Worm (Caenorhabditis elegans) whole organism, L4 larva: ENCODE results near the gene F42C5.6.

Source experiments
- F44E2.7 ChIP-seq: fragments of 200-800 bp; sonication (Bioruptor generic); IDR thresholded peaks from 2 replicates; pipeline ENCODE4 v2.1.2; 2022; ENCODE audit warnings: missing genetic modification characterization, missing compliant biosample characterization
- T26A8.4 ChIP-seq: fragments of 200-800 bp; sonication (Bioruptor generic); IDR thresholded peaks from 2 replicates; pipeline ENCODE4 v1.3.6; 2022; ENCODE audit warnings: missing genetic modification characterization, missing compliant biosample characterization
- Y5F2A.4 ChIP-seq: fragments of 200-800 bp; sonication (Bioruptor generic); optimal IDR thresholded peaks from 2 replicates; lab custom pipeline; 2018; ENCODE audit warnings: mild to moderate bottlenecking, missing genetic modification characterization, missing compliant biosample characterization
- ZK546.5 ChIP-seq, 2 experiments: sonication (generic microtip); optimal IDR thresholded peaks; 2 replicates each; lab custom pipeline; 2017; ENCODE audit warnings: missing biosample characterization in 2 of 2, missing genetic modification characterization in 2 of 2
- aly-2 ChIP-seq: sonication (generic microtip); optimal IDR thresholded peaks from 2 replicates; lab custom pipeline; 2018; ENCODE audit warnings: missing biosample characterization, missing genetic modification characterization
- ceh-20 ChIP-seq: fragments of 200-800 bp; sonication (Bioruptor generic); IDR thresholded peaks from 2 replicates; pipeline ENCODE4 v1.3.6; 2022; ENCODE audit warnings: missing genetic modification reagents, missing genetic modification characterization, missing compliant biosample characterization
- ceh-28 ChIP-seq: fragments of 150-350 bp; optimal IDR thresholded peaks from 2 replicates; lab custom pipeline; 2014; ENCODE audit warnings: missing biosample characterization, missing genetic modification reagents, missing genetic modification characterization
- ceh-82 ChIP-seq: sonication (generic microtip); optimal IDR thresholded peaks from 2 replicates; lab custom pipeline; 2017; ENCODE audit warnings: missing biosample characterization, missing genetic modification characterization
- cey-2 ChIP-seq: sonication (generic microtip); optimal IDR thresholded peaks from 3 replicates; lab custom pipeline; 2017; ENCODE audit warnings: missing genetic modification characterization, mild to moderate bottlenecking, missing compliant biosample characterization, antibody characterized with exemption, borderline replicate concordance; ENCODE audit not compliant: insufficient read depth
- daf-12 ChIP-seq: fragments of 150-350 bp; optimal IDR thresholded peaks from 2 replicates; lab custom pipeline; 2014; ENCODE audit warnings: missing biosample characterization, missing genetic modification reagents, missing genetic modification characterization
- daf-16 ChIP-seq, 3 experiments: sonication (generic microtip); optimal IDR thresholded peaks; 2 replicates each; lab custom pipeline; 2016 to 2017; ENCODE audit warnings: missing genetic modification characterization in 3 of 3, missing genetic modification reagents in 3 of 3, mild to moderate bottlenecking in 2 of 3, missing compliant biosample characterization in 2 of 3, missing biosample characterization in 1 of 3, moderate library complexity in 1 of 3
- daf-19 ChIP-seq: fragments of 200-800 bp; sonication (Bioruptor generic); conservative IDR thresholded peaks from 2 replicates; pipeline ENCODE4 v1.3.6; 2022; ENCODE audit warnings: missing genetic modification characterization, missing compliant biosample characterization
- dmd-8 ChIP-seq: fragments of 200-800 bp; sonication (Bioruptor generic); IDR thresholded peaks from 2 replicates; pipeline ENCODE4 v1.3.6; 2022; ENCODE audit warnings: missing genetic modification characterization, missing compliant biosample characterization
- dpl-1 ChIP-seq: fragments of 150-350 bp; optimal IDR thresholded peaks from 2 replicates; lab custom pipeline; 2014; ENCODE audit warnings: missing biosample characterization, missing genetic modification reagents, missing genetic modification characterization
- dve-1 ChIP-seq: sonication (generic microtip); optimal IDR thresholded peaks from 2 replicates; lab custom pipeline; 2017; ENCODE audit warnings: antibody characterized with exemption, mild to moderate bottlenecking, missing genetic modification characterization, missing compliant biosample characterization; ENCODE audit not compliant: insufficient read depth
- fkh-10 ChIP-seq: fragments of 150-350 bp; optimal IDR thresholded peaks from 2 replicates; lab custom pipeline; 2014; ENCODE audit warnings: missing biosample characterization, missing genetic modification reagents, missing genetic modification characterization
- jun-1 ChIP-seq: fragments of 150-350 bp; optimal IDR thresholded peaks from 2 replicates; lab custom pipeline; 2014; ENCODE audit warnings: missing biosample characterization, missing genetic modification reagents, missing genetic modification characterization
- lin-1 ChIP-seq: fragments of 200-800 bp; sonication (Bioruptor generic); IDR thresholded peaks from 2 replicates; pipeline ENCODE4 v1.3.6; 2022; ENCODE audit warnings: missing genetic modification reagents, missing genetic modification characterization, missing compliant biosample characterization
- lin-38 ChIP-seq: fragments of 200-800 bp; sonication (Bioruptor generic); IDR thresholded peaks from 2 replicates; pipeline ENCODE4 v1.3.6; 2022; ENCODE audit warnings: missing genetic modification reagents, missing genetic modification characterization, missing compliant biosample characterization
- lsy-2 ChIP-seq, 2 experiments: fragments of 150-350 bp in 1 of 2; sonication (generic microtip) in 1 of 2; optimal IDR thresholded peaks; 2 replicates each; lab custom pipeline; 2014 to 2017; ENCODE audit warnings: missing biosample characterization in 2 of 2, missing genetic modification characterization in 2 of 2
- mdl-1 ChIP-seq, 2 experiments: fragments of 150-350 bp in 1 of 2; sonication (generic microtip) in 1 of 2; optimal IDR thresholded peaks; 2 replicates each; lab custom pipeline; 2014 to 2017; ENCODE audit warnings: missing biosample characterization in 2 of 2, missing genetic modification characterization in 2 of 2
- mdt-29 ChIP-seq: fragments of 200-800 bp; sonication (Bioruptor generic); IDR thresholded peaks from 2 replicates; pipeline ENCODE4 v1.3.6; 2022; ENCODE audit warnings: missing genetic modification reagents, missing genetic modification characterization, missing compliant biosample characterization
- mes-2 ChIP-seq: sonication (generic microtip); optimal IDR thresholded peaks from 2 replicates; lab custom pipeline; 2016; ENCODE audit warnings: missing genotype, mild to moderate bottlenecking, missing genetic modification characterization, missing compliant biosample characterization; ENCODE audit not compliant: poor library complexity, severe bottlenecking
- mxl-2 ChIP-seq: fragments of 200-800 bp; sonication (Bioruptor generic); conservative IDR thresholded peaks from 2 replicates; pipeline ENCODE4 v1.3.6; 2022; ENCODE audit warnings: missing genetic modification reagents, missing genetic modification characterization, missing compliant biosample characterization
- mxl-3 ChIP-seq: fragments of 200-800 bp; sonication (Bioruptor generic); optimal IDR thresholded peaks from 2 replicates; lab custom pipeline; 2018; ENCODE audit warnings: mild to moderate bottlenecking, missing genetic modification characterization, missing compliant biosample characterization
- nhr-10 ChIP-seq: fragments of 150-350 bp; optimal IDR thresholded peaks from 2 replicates; lab custom pipeline; 2014; ENCODE audit warnings: missing biosample characterization, missing genetic modification characterization
- nhr-102 ChIP-seq: sonication (generic microtip); optimal IDR thresholded peaks from 2 replicates; lab custom pipeline; 2016; ENCODE audit warnings: mild to moderate bottlenecking, missing genetic modification characterization, moderate library complexity, missing compliant biosample characterization
- nhr-11 ChIP-seq: fragments of 150-350 bp; optimal IDR thresholded peaks from 2 replicates; lab custom pipeline; 2014; ENCODE audit warnings: missing biosample characterization, missing genetic modification characterization
- nhr-111 ChIP-seq: fragments of 200-800 bp; sonication (Bioruptor generic); optimal IDR thresholded peaks from 2 replicates; lab custom pipeline; 2018; ENCODE audit warnings: mild to moderate bottlenecking, missing genetic modification characterization, missing compliant biosample characterization
- nhr-25 ChIP-seq: sonication (generic microtip); optimal IDR thresholded peaks from 2 replicates; lab custom pipeline; 2017; ENCODE audit warnings: missing genetic modification characterization, mild to moderate bottlenecking, missing compliant biosample characterization, antibody characterized with exemption, moderate library complexity, borderline replicate concordance; ENCODE audit not compliant: insufficient read depth
- nhr-41 ChIP-seq: fragments of 200-800 bp; sonication (Bioruptor generic); IDR thresholded peaks from 2 replicates; pipeline ENCODE4 v1.3.6; 2022; ENCODE audit warnings: missing genetic modification reagents, missing genetic modification characterization, missing compliant biosample characterization
- nhr-42 ChIP-seq: fragments of 200-800 bp; sonication (Bioruptor generic); IDR thresholded peaks from 2 replicates; pipeline ENCODE4 v1.3.6; 2022; ENCODE audit warnings: missing genetic modification characterization, missing compliant biosample characterization
- nhr-48 ChIP-seq: sonication (generic microtip); optimal IDR thresholded peaks from 2 replicates; lab custom pipeline; 2016; ENCODE audit warnings: mild to moderate bottlenecking, missing genetic modification characterization, missing compliant biosample characterization
- nhr-6 ChIP-seq: fragments of 150-350 bp; optimal IDR thresholded peaks from 2 replicates; lab custom pipeline; 2014; ENCODE audit warnings: missing biosample characterization, missing genetic modification characterization
- nhr-77 ChIP-seq: fragments of 150-350 bp; optimal IDR thresholded peaks from 2 replicates; lab custom pipeline; 2014; ENCODE audit warnings: missing biosample characterization, missing genetic modification characterization
- php-3 ChIP-seq: fragments of 200-800 bp; sonication (Bioruptor generic); IDR thresholded peaks from 2 replicates; pipeline ENCODE4 v1.3.6; 2022; ENCODE audit warnings: missing genetic modification reagents, missing genetic modification characterization, missing compliant biosample characterization
- saeg-2 ChIP-seq: fragments of 200-800 bp; sonication (Bioruptor generic); IDR thresholded peaks from 2 replicates; pipeline ENCODE4 v1.3.6; 2022; ENCODE audit warnings: missing genetic modification reagents, missing genetic modification characterization, missing compliant biosample characterization
- sdz-12 ChIP-seq: fragments of 200-800 bp; sonication (Bioruptor generic); optimal IDR thresholded peaks from 2 replicates; lab custom pipeline; 2018; ENCODE audit warnings: mild to moderate bottlenecking, missing genetic modification characterization, missing compliant biosample characterization
- tag-97 ChIP-seq: fragments of 200-800 bp; sonication (Bioruptor generic); IDR thresholded peaks from 2 replicates; pipeline ENCODE4 v1.3.6; 2022; ENCODE audit warnings: missing genetic modification characterization, missing compliant biosample characterization
- tra-1 ChIP-seq: fragments of 200-800 bp; sonication (Bioruptor generic); IDR thresholded peaks from 2 replicates; pipeline ENCODE4 v1.3.6; 2022; ENCODE audit warnings: missing genetic modification reagents, missing genetic modification characterization, missing compliant biosample characterization
- unc-130 ChIP-seq: sonication (generic microtip); optimal IDR thresholded peaks from 2 replicates; lab custom pipeline; 2016; ENCODE audit warnings: missing genetic modification reagents, missing genetic modification characterization, missing compliant biosample characterization
- unc-39 ChIP-seq: sonication (generic microtip); optimal IDR thresholded peaks from 2 replicates; lab custom pipeline; 2017; ENCODE audit warnings: missing biosample characterization, missing genetic modification characterization
- unc-62 ChIP-seq, 3 experiments: fragments of 150-350 bp in 1 of 3; sonication (generic microtip); optimal IDR thresholded peaks in 2 of 3; peaks in 1 of 3; 1 replicate in 1 of 3; 2 replicates in 2 of 3; lab custom pipeline; 2014 to 2017; ENCODE audit warnings: missing biosample characterization in 3 of 3, missing genetic modification characterization in 3 of 3, missing genetic modification reagents in 3 of 3, missing genotype in 1 of 3
- zag-1 ChIP-seq: fragments of 150-350 bp; optimal IDR thresholded peaks from 2 replicates; lab custom pipeline; 2014; ENCODE audit warnings: missing biosample characterization, missing genetic modification characterization
- zfp-2 ChIP-seq: sonication (generic microtip); optimal IDR thresholded peaks from 2 replicates; lab custom pipeline; 2016; ENCODE audit warnings: mild to moderate bottlenecking, missing genetic modification characterization, missing compliant biosample characterization
- ztf-11 ChIP-seq: fragments of 150-350 bp; optimal IDR thresholded peaks from 2 replicates; lab custom pipeline; 2014; ENCODE audit warnings: missing biosample characterization, missing genetic modification characterization
- ztf-7 ChIP-seq: fragments of 150-350 bp; optimal IDR thresholded peaks from 2 replicates; lab custom pipeline; 2014; ENCODE audit warnings: missing biosample characterization, missing genetic modification characterization

The F42C5.6 gene

ce11 chrIV:7316613-7317153, 7.8 kb upstream of the F42C5.6 start, which contains the start of gene F42C5.9 (continued):
- TF ChIP-seq nhr-102 (tag; lab: Kevin White, UChicago) (peak; percentile 44), lsy-2 (tag; optimal IDR thresholded peaks at IDR 0.05; lab: Kevin White, UChicago) (peak in 1 of 2 experiments; percentile 14), nhr-48 (tag; lab: Kevin White, UChicago) (peak; percentile 22), mes-2 (peak; percentile 36), ceh-82 (tag; lab: Kevin White, UChicago) (no peak), daf-19 (GFP tag; lab: Robert Waterston, UW) (0 out of 2 replicates have a peak, but pooled peaks have one; percentile 20), php-3 (GFP tag; lab: Robert Waterston, UW) (no peak), T26A8.4 (peak; percentile 69), lin-38 (GFP tag; lab: Robert Waterston, UW) (peak; percentile 37; the same call in 1 of the 2 replicates)

- TF ChIP-seq unc-130 (peak; percentile 30), unc-39 (tag; lab: Kevin White, UChicago) (no peak), zag-1 (tag; lab: Kevin White, UChicago) (no peak), nhr-10 (tag; lab: Kevin White, UChicago) (no peak), ztf-7 (peak; percentile 7), daf-19 (GFP tag; lab: Robert Waterston, UW) (no peak), mdt-29 (GFP tag; lab: Robert Waterston, UW) (no peak), nhr-11 (tag; lab: Kevin White, UChicago) (peak; percentile 6), daf-16 (GFP tag; optimal IDR thresholded peaks at IDR 0.05; lab: Kevin White, UChicago) (peak in 1 of 2 experiments; percentile 29), daf-16 (tag; optimal IDR thresholded peaks at IDR 0.05; lab: Kevin White, UChicago) (peak; percentile 80), nhr-6 (tag; lab: Kevin White, UChicago) (peak; percentile 64), mdl-1 (tag; optimal IDR thresholded peaks at IDR 0.05; lab: Kevin White, UChicago) (no peak), saeg-2 (GFP tag; lab: Robert Waterston, UW) (no peak), dve-1 (tag; lab: Kevin White, UChicago) (peak; percentile 82), Y5F2A.4 (GFP tag; lab: Kevin White, UChicago) (no peak), lin-1 (GFP tag; lab: Robert Waterston, UW) (no peak), lin-38 (GFP tag; lab: Robert Waterston, UW) (peak; percentile 57), cey-2 (tag; lab: Kevin White, UChicago) (no peak), unc-62 (GFP tag; optimal IDR thresholded peaks at IDR 0.05 in 1 of 2; lab: Kevin White, UChicago) (no peak), unc-62 (tag; optimal IDR thresholded peaks at IDR 0.05; lab: Kevin White, UChicago) (no peak), ceh-20 (no peak), nhr-42 (GFP tag; lab: Robert Waterston, UW) (no peak), zfp-2 (tag; lab: Kevin White, UChicago) (no peak), ceh-28 (tag; lab: Kevin White, UChicago) (no peak), nhr-77 (peak; percentile 61), aly-2 (tag; lab: Kevin White, UChicago) (no peak), dmd-8 (GFP tag; lab: Robert Waterston, UW) (no peak), ztf-11 (tag; lab: Kevin White, UChicago) (no peak), jun-1 (no peak), php-3 (GFP tag; lab: Robert Waterston, UW) (no peak), mxl-2 (no peak), nhr-25 (tag; lab: Kevin White, UChicago) (peak; percentile 29), tra-1 (no peak), ZK546.5 (tag; optimal IDR thresholded peaks at IDR 0.05; lab: Kevin White, UChicago) (no peak), fkh-10 (GFP tag; lab: Kevin White, UChicago) (no peak), dpl-1 (peak; percentile 34), sdz-12 (no peak), tag-97 (GFP tag; lab: Robert Waterston, UW) (no peak), daf-12 (tag; lab: Kevin White, UChicago) (no peak), nhr-41 (no peak), F44E2.7 (GFP tag; lab: Robert Waterston, UW) (no peak), nhr-111 (GFP tag; lab: Kevin White, UChicago) (no peak), mxl-3 (GFP tag; lab: Kevin White, UChicago) (no peak), T26A8.4 (peak; percentile 20; the same call in 1 of the 2 replicates)
Observed at ce11 chrIV:7313962-7314361, 5.1 kb upstream of the F42C5.6 start.
